Worm (Caenorhabditis elegans) whole organism, early embryonic: ENCODE measurements around the gene hpr-9.

Experiments
- F13C5.2 ChIP-seq: sonication (generic microtip); optimal IDR thresholded peaks from 2 replicates; lab custom pipeline; 2017; ENCODE audit warnings: mild to moderate bottlenecking, missing genetic modification characterization, inconsistent platforms, missing compliant biosample characterization
- ama-1 ChIP-seq: fragments of 150-350 bp; optimal IDR thresholded peaks from 2 replicates; lab custom pipeline; 2014
- ceh-36 ChIP-seq: sonication (generic microtip); optimal IDR thresholded peaks from 2 replicates; lab custom pipeline; 2016; ENCODE audit warnings: missing genetic modification characterization, inconsistent platforms, missing compliant biosample characterization
- flt-1 ChIP-seq: fragments of 200-800 bp; sonication (Bioruptor generic); IDR thresholded peaks from 2 replicates; pipeline ENCODE4 v1.3.6; 2022; ENCODE audit warnings: missing genetic modification characterization, missing compliant biosample characterization
- hmg-4 ChIP-seq: fragments of 200-800 bp; sonication (Bioruptor generic); optimal IDR thresholded peaks from 2 replicates; lab custom pipeline; 2018; ENCODE audit warnings: mild to moderate bottlenecking, missing genetic modification characterization, missing compliant biosample characterization
- pes-1 ChIP-seq: fragments of 200-800 bp; sonication (Bioruptor generic); IDR thresholded peaks from 2 replicates; pipeline ENCODE4 v1.3.6; 2022; ENCODE audit warnings: missing genetic modification reagents, missing genetic modification characterization, missing compliant biosample characterization
- scrt-1 ChIP-seq: fragments of 200-800 bp; sonication (Bioruptor generic); IDR thresholded peaks from 2 replicates; pipeline ENCODE4 v1.3.6; 2022; ENCODE audit warnings: missing genetic modification characterization, missing compliant biosample characterization
- sea-1 ChIP-seq: fragments of 200-800 bp; sonication (Bioruptor generic); conservative IDR thresholded peaks from 2 replicates; pipeline ENCODE4 v1.3.6; 2022; ENCODE audit warnings: missing genetic modification characterization, missing compliant biosample characterization
- tbx-11 ChIP-seq: fragments of 200-800 bp; sonication (Bioruptor generic); IDR thresholded peaks from 2 replicates; pipeline ENCODE4 v1.3.6; 2022; ENCODE audit warnings: missing genetic modification characterization, missing compliant biosample characterization
- tbx-37 ChIP-seq: fragments of 200-800 bp; sonication (Bioruptor generic); conservative IDR thresholded peaks from 2 replicates; pipeline ENCODE4 v1.3.6; 2022; ENCODE audit warnings: missing genetic modification reagents, missing genetic modification characterization, missing compliant biosample characterization

- no peak for TF ChIP-seq ama-1 (lab: Kevin White, UChicago)
- no peak for TF ChIP-seq pes-1 (GFP tag; lab: Robert Waterston, UW)
- TF ChIP-seq flt-1 (GFP tag; lab: Robert Waterston, UW) = no peak
- TF ChIP-seq F13C5.2 (tag; lab: Kevin White, UChicago) = no peak
- TF ChIP-seq tbx-11 (GFP tag; lab: Robert Waterston, UW) = no peak
- TF ChIP-seq scrt-1 = no peak
- TF ChIP-seq sea-1 = no peak
- TF ChIP-seq ceh-36 (tag; lab: Kevin White, UChicago) = no peak
- no peak for TF ChIP-seq tbx-37 (GFP tag; lab: Robert Waterston, UW)
- no peak for TF ChIP-seq hmg-4
Measured at ce11 chrIII:10605049-10605448, 16.3 kb upstream of the hpr-9 start, which contains the start of gene rabx-5.
